Fruit fly (Drosophila melanogaster) whole organism, wandering third instar larva: ENCODE data around the gene RYa-R.

Experiments
- CG32264 ChIP-seq: fragments of 200-800 bp; sonication (Bioruptor generic); optimal IDR thresholded peaks from 2 replicates; lab custom pipeline; 2016; ENCODE audit warnings: missing biosample characterization, missing genetic modification characterization
- Dif ChIP-seq: fragments of 200-275, 200-300 bp; sonication (Bioruptor generic); optimal IDR thresholded peaks from 2 replicates; lab custom pipeline; 2018; ENCODE audit warnings: missing biosample characterization, missing genetic modification characterization; ENCODE audit not compliant: partially characterized antibody
- rgr ChIP-seq: fragments of 200-800 bp; sonication (Bioruptor generic); optimal IDR thresholded peaks from 3 replicates; lab custom pipeline; 2016; ENCODE audit warnings: missing biosample characterization, mild to moderate bottlenecking, missing genetic modification characterization

- no peak for TF ChIP-seq rgr (GFP tag; lab: Kevin White, UChicago)
- no peak for TF ChIP-seq CG32264
- no peak for TF ChIP-seq Dif (GFP tag; lab: Kevin White, UChicago)
These were observed 40.3 kb upstream of the RYa-R start for dm6 chr3R:26956376-26957062.
